Worm (Caenorhabditis elegans) whole organism, late embryonic: ENCODE measurements around the gene ttr-1.

Source experiments
- ahr-1 ChIP-seq: sonication (generic microtip); optimal IDR thresholded peaks from 2 replicates; lab custom pipeline; 2016; ENCODE audit warnings: missing genetic modification characterization, missing compliant biosample characterization
- ama-1 ChIP-seq: fragments of 150-350 bp; optimal IDR thresholded peaks from 2 replicates; lab custom pipeline; 2014
- fkh-10 ChIP-seq: fragments of 150-350 bp; optimal IDR thresholded peaks from 2 replicates; lab custom pipeline; 2014; ENCODE audit warnings: missing biosample characterization, missing genetic modification reagents, missing genetic modification characterization
- madf-2 ChIP-seq: sonication (generic microtip); optimal IDR thresholded peaks from 2 replicates; lab custom pipeline; 2017; ENCODE audit warnings: missing genetic modification characterization, missing compliant biosample characterization
- npax-4 ChIP-seq: sonication (generic microtip); optimal IDR thresholded peaks from 2 replicates; lab custom pipeline; 2016; ENCODE audit warnings: missing genetic modification characterization, missing compliant biosample characterization
- pha-4 ChIP-seq: fragments of 150-350 bp; optimal IDR thresholded peaks from 2 replicates; lab custom pipeline; 2018; ENCODE audit warnings: missing biosample characterization, missing genetic modification reagents, missing genetic modification characterization
- ref-2 ChIP-seq: sonication (generic microtip); optimal IDR thresholded peaks from 2 replicates; lab custom pipeline; 2016; ENCODE audit warnings: missing genetic modification characterization, missing compliant biosample characterization
- tbx-7 ChIP-seq: sonication (generic microtip); optimal IDR thresholded peaks from 2 replicates; lab custom pipeline; 2016; ENCODE audit warnings: missing genotype, missing genetic modification characterization, missing compliant biosample characterization
- unc-86 ChIP-seq: sonication (generic microtip); optimal IDR thresholded peaks from 2 replicates; lab custom pipeline; 2016; ENCODE audit warnings: missing genetic modification characterization, missing compliant biosample characterization

ce11 chrIII:9963447-9963846 is 34.6 kb downstream of the ttr-1 start:
- no peak for TF ChIP-seq ama-1 (lab: Kevin White, UChicago)
- no peak for TF ChIP-seq madf-2 (tag; lab: Kevin White, UChicago)
- no peak for TF ChIP-seq pha-4 (tag; lab: Kevin White, UChicago)
- TF ChIP-seq tbx-7 (tag; lab: Kevin White, UChicago), result no peak
- TF ChIP-seq unc-86 (tag; lab: Kevin White, UChicago), result no peak
- no peak for TF ChIP-seq ref-2
- no peak for TF ChIP-seq npax-4 (tag; lab: Kevin White, UChicago)
- TF ChIP-seq ahr-1 (tag; lab: Kevin White, UChicago), result no peak
- TF ChIP-seq fkh-10, result no peak
